Fruit fly (Drosophila melanogaster) whole organism, embryonic: ENCODE measurements around the gene Swip-1.

Experiments
- Antp ChIP-seq: fragments of 200-800 bp; sonication (Bioruptor generic); optimal IDR thresholded peaks from 3 replicates; lab custom pipeline; 2016; ENCODE audit warnings: missing biosample characterization, missing genetic modification characterization
- B-H2 ChIP-seq: fragments of 200-800 bp; sonication (Bioruptor generic); optimal IDR thresholded peaks from 2 replicates; lab custom pipeline; 2018; ENCODE audit warnings: missing biosample characterization, mild to moderate bottlenecking, missing genetic modification characterization
- Bteb2 ChIP-seq: fragments of 200-800 bp; sonication (Bioruptor generic); optimal IDR thresholded peaks from 2 replicates; lab custom pipeline; 2016; ENCODE audit warnings: missing biosample characterization, missing genetic modification characterization
- CG12155 ChIP-seq: fragments of 200-800 bp; sonication (Bioruptor generic); optimal IDR thresholded peaks from 3 replicates; lab custom pipeline; 2016; ENCODE audit warnings: missing biosample characterization, missing genetic modification characterization
- CG14965 ChIP-seq: fragments of 200-800 bp; sonication (Bioruptor generic); optimal IDR thresholded peaks from 2 replicates; lab custom pipeline; 2016; ENCODE audit warnings: missing biosample characterization, missing genetic modification characterization, borderline replicate concordance
- CG17802 ChIP-seq: fragments of 200-800 bp; sonication (Bioruptor generic); optimal IDR thresholded peaks from 2 replicates; lab custom pipeline; 2018; ENCODE audit warnings: missing biosample characterization, mild to moderate bottlenecking, missing genetic modification characterization, moderate library complexity
- CG18599 ChIP-seq: fragments of 200-800 bp; sonication (Bioruptor generic); optimal IDR thresholded peaks from 3 replicates; lab custom pipeline; 2017; ENCODE audit warnings: missing biosample characterization, missing genetic modification characterization, mild to moderate bottlenecking, moderate library complexity, missing genetic modification reagents
- CG18619 ChIP-seq: fragments of 200-800 bp; sonication (Bioruptor generic); optimal IDR thresholded peaks from 3 replicates; lab custom pipeline; 2017; ENCODE audit warnings: missing biosample characterization, mild to moderate bottlenecking, missing genetic modification characterization
- CG2199 ChIP-seq: fragments of 200-800 bp; sonication (Bioruptor generic); IDR thresholded peaks from 3 replicates; pipeline ENCODE4 v1.3.6; 2022; ENCODE audit warnings: missing biosample characterization, missing genetic modification characterization
- CG2712 ChIP-seq: fragments of 200-800 bp; optimal IDR thresholded peaks from 3 replicates; lab custom pipeline; 2019; ENCODE audit warnings: missing biosample characterization, mild to moderate bottlenecking, missing genetic modification characterization, moderate library complexity
- CG32532 ChIP-seq: fragments of 200-800 bp; sonication (Bioruptor generic); IDR thresholded peaks from 2 replicates; pipeline ENCODE4 v1.3.6; 2022; ENCODE audit warnings: missing biosample characterization, missing genetic modification characterization
- CG32767 ChIP-seq: fragments of 200-800 bp; sonication (Bioruptor generic); IDR thresholded peaks from 2 replicates; pipeline ENCODE4 v1.3.6; 2022; ENCODE audit warnings: missing biosample characterization, missing genetic modification characterization
- CG33213 ChIP-seq: fragments of 200-800 bp; sonication (Bioruptor generic); optimal IDR thresholded peaks from 3 replicates; lab custom pipeline; 2016; ENCODE audit warnings: missing biosample characterization, missing genetic modification characterization
- CG3995 ChIP-seq: fragments of 200-800 bp; sonication (Bioruptor generic); optimal IDR thresholded peaks from 3 replicates; lab custom pipeline; 2016; ENCODE audit warnings: missing biosample characterization, missing genetic modification characterization
- CG4617 ChIP-seq: fragments of 200-800 bp; sonication (Bioruptor generic); optimal IDR thresholded peaks from 3 replicates; lab custom pipeline; 2016; ENCODE audit warnings: missing biosample characterization, missing genetic modification characterization, borderline replicate concordance
- CG7745 ChIP-seq: fragments of 200-800 bp; sonication (Bioruptor generic); optimal IDR thresholded peaks from 2 replicates; lab custom pipeline; 2018; ENCODE audit warnings: missing biosample characterization, mild to moderate bottlenecking, missing genetic modification characterization, moderate library complexity
- CG8765 ChIP-seq: fragments of 200-800 bp; sonication (Bioruptor generic); IDR thresholded peaks from 2 replicates; pipeline ENCODE4 v1.3.6; 2022; ENCODE audit warnings: missing biosample characterization, missing genetic modification characterization
- CG8924 ChIP-seq: fragments of 200-800 bp; optimal IDR thresholded peaks from 3 replicates; lab custom pipeline; 2019; ENCODE audit warnings: missing biosample characterization, mild to moderate bottlenecking, missing genetic modification characterization, moderate library complexity
- CG9437 ChIP-seq: fragments of 200-800 bp; sonication (Bioruptor generic); optimal IDR thresholded peaks from 2 replicates; lab custom pipeline; 2018; ENCODE audit warnings: missing biosample characterization, mild to moderate bottlenecking, missing genetic modification characterization
- E2f1 ChIP-seq: fragments of 200-800 bp; sonication (Bioruptor generic); IDR thresholded peaks from 2 replicates; pipeline ENCODE4 v1.3.6; 2022; ENCODE audit warnings: missing biosample characterization, missing genetic modification characterization
- E2f2 ChIP-seq: fragments of 200-800 bp; sonication (Bioruptor generic); IDR thresholded peaks from 2 replicates; pipeline ENCODE4 v1.3.6; 2022; ENCODE audit warnings: missing biosample characterization, missing genetic modification characterization
- ERR ChIP-seq: fragments of 200-800 bp; sonication (Bioruptor generic); optimal IDR thresholded peaks from 2 replicates; lab custom pipeline; 2016; ENCODE audit warnings: missing biosample characterization, missing genetic modification characterization
- Fer3 ChIP-seq: fragments of 200-800 bp; sonication (Bioruptor generic); optimal IDR thresholded peaks from 2 replicates; lab custom pipeline; 2018; ENCODE audit warnings: missing biosample characterization, mild to moderate bottlenecking, missing genetic modification characterization, moderate library complexity
- Hr51 ChIP-seq, 2 experiments: fragments of 200-800 bp; sonication (Bioruptor generic); optimal IDR thresholded peaks; 2 replicates in 1 of 2; 3 replicates in 1 of 2; lab custom pipeline; 2016 to 2018; ENCODE audit warnings: missing biosample characterization in 2 of 2, missing genetic modification characterization in 2 of 2, mild to moderate bottlenecking in 1 of 2, moderate library complexity in 1 of 2
- Lhr ChIP-seq: fragments of 200-800 bp; sonication (Bioruptor generic); optimal IDR thresholded peaks from 3 replicates; lab custom pipeline; 2017; ENCODE audit warnings: mild to moderate bottlenecking, missing biosample characterization, missing genetic modification reagents, missing genetic modification characterization
- Poxn ChIP-seq: fragments of 200-800 bp; sonication (Bioruptor generic); IDR thresholded peaks from 2 replicates; pipeline ENCODE4 v1.3.6; 2022; ENCODE audit warnings: missing biosample characterization, missing genetic modification characterization
- Xbp1 ChIP-seq: fragments of 200-800 bp; sonication (Bioruptor generic); optimal IDR thresholded peaks from 3 replicates; lab custom pipeline; 2016; ENCODE audit warnings: missing biosample characterization, mild to moderate bottlenecking, missing genetic modification characterization
- ab ChIP-seq: fragments of 200-800 bp; sonication (Bioruptor generic); optimal IDR thresholded peaks from 2 replicates; lab custom pipeline; 2016; ENCODE audit warnings: missing biosample characterization, missing genetic modification characterization
- bowl ChIP-seq: fragments of 200-800 bp; sonication (Bioruptor generic); IDR thresholded peaks from 2 replicates; pipeline ENCODE4 v1.3.6; 2022; ENCODE audit warnings: missing biosample characterization, missing genetic modification characterization
- caup ChIP-seq: fragments of 200-800 bp; sonication (Bioruptor generic); optimal IDR thresholded peaks from 3 replicates; lab custom pipeline; 2017; ENCODE audit warnings: missing biosample characterization, mild to moderate bottlenecking, missing genetic modification characterization, moderate library complexity; ENCODE audit not compliant: severe bottlenecking
- croc ChIP-seq: fragments of 200-800 bp; sonication (Bioruptor generic); conservative IDR thresholded peaks from 3 replicates; pipeline ENCODE4 v1.3.6; 2022; ENCODE audit warnings: missing biosample characterization, missing genetic modification characterization
- crp ChIP-seq, 2 experiments: fragments of 200-800 bp; sonication (Bioruptor generic); optimal IDR thresholded peaks; 2 replicates in 1 of 2; 3 replicates in 1 of 2; lab custom pipeline; 2017; ENCODE audit warnings: missing biosample characterization in 2 of 2, missing genetic modification characterization in 2 of 2, mild to moderate bottlenecking in 1 of 2, moderate library complexity in 1 of 2
- dmrt11E ChIP-seq: fragments of 200-800 bp; sonication (Bioruptor generic); optimal IDR thresholded peaks from 3 replicates; lab custom pipeline; 2018; ENCODE audit warnings: missing biosample characterization, mild to moderate bottlenecking, missing genetic modification characterization, moderate library complexity
- dpn ChIP-seq, 2 experiments: fragments of 200-800 bp; sonication (Bioruptor generic); optimal IDR thresholded peaks; 3 replicates each; lab custom pipeline; 2016; ENCODE audit warnings: missing biosample characterization in 2 of 2, missing genetic modification characterization in 2 of 2
- fd102C ChIP-seq: fragments of 200-800 bp; sonication (Bioruptor generic); optimal IDR thresholded peaks from 2 replicates; lab custom pipeline; 2018; ENCODE audit warnings: missing biosample characterization, mild to moderate bottlenecking, missing genetic modification characterization, moderate library complexity
- fd64A ChIP-seq: fragments of 200-800 bp; sonication (Bioruptor generic); optimal IDR thresholded peaks from 3 replicates; lab custom pipeline; 2018; ENCODE audit warnings: missing biosample characterization, mild to moderate bottlenecking, missing genetic modification characterization
- grn ChIP-seq: fragments of 200-800 bp; sonication (Bioruptor generic); optimal IDR thresholded peaks from 3 replicates; lab custom pipeline; 2017; ENCODE audit warnings: missing biosample characterization, missing genetic modification characterization
- klu ChIP-seq: fragments of 200-800 bp; sonication (Bioruptor generic); IDR thresholded peaks from 2 replicates; pipeline ENCODE4 v1.3.6; 2022; ENCODE audit warnings: missing biosample characterization, missing genetic modification characterization
- lbe ChIP-seq: fragments of 200-800 bp; sonication (Bioruptor generic); optimal IDR thresholded peaks from 2 replicates; lab custom pipeline; 2016; ENCODE audit warnings: missing biosample characterization, mild to moderate bottlenecking, missing genetic modification characterization
- maf-S ChIP-seq: fragments of 200-800 bp; sonication (Bioruptor generic); optimal IDR thresholded peaks from 2 replicates; lab custom pipeline; 2016; ENCODE audit warnings: missing biosample characterization, missing genetic modification characterization
- mam ChIP-seq: fragments of 200-800 bp; sonication (Bioruptor generic); optimal IDR thresholded peaks from 3 replicates; lab custom pipeline; 2016; ENCODE audit warnings: missing biosample characterization, missing genetic modification characterization
- oc ChIP-seq: fragments of 200-800 bp; sonication (Bioruptor generic); optimal IDR thresholded peaks from 2 replicates; lab custom pipeline; 2018; ENCODE audit warnings: missing biosample characterization, mild to moderate bottlenecking, missing genetic modification characterization, moderate library complexity
- run ChIP-seq: fragments of 200-800 bp; sonication (Bioruptor generic); optimal IDR thresholded peaks from 3 replicates; lab custom pipeline; 2018; ENCODE audit warnings: missing biosample characterization, mild to moderate bottlenecking, missing genetic modification characterization
- slbo ChIP-seq: fragments of 200-800 bp; sonication (Bioruptor generic); IDR thresholded peaks from 2 replicates; pipeline ENCODE4 v1.3.6; 2022; ENCODE audit warnings: missing biosample characterization, missing genetic modification characterization
- so ChIP-seq: fragments of 200-800 bp; sonication (Bioruptor generic); IDR thresholded peaks from 3 replicates; pipeline ENCODE4 v1.3.6; 2022; ENCODE audit warnings: missing biosample characterization, missing genetic modification characterization
- sob ChIP-seq: fragments of 200-800 bp; sonication (Bioruptor generic); IDR thresholded peaks from 2 replicates; pipeline ENCODE4 v1.3.6; 2022; ENCODE audit warnings: missing biosample characterization, missing genetic modification characterization
- tin ChIP-seq: fragments of 200-800 bp; sonication (Bioruptor generic); optimal IDR thresholded peaks from 3 replicates; lab custom pipeline; 2016; ENCODE audit warnings: missing biosample characterization, missing genetic modification characterization
- wek ChIP-seq: fragments of 200-800 bp; sonication (Bioruptor generic); optimal IDR thresholded peaks from 3 replicates; lab custom pipeline; 2018; ENCODE audit warnings: missing biosample characterization, mild to moderate bottlenecking, missing genetic modification characterization, moderate library complexity

Gene Swip-1

DNA sequence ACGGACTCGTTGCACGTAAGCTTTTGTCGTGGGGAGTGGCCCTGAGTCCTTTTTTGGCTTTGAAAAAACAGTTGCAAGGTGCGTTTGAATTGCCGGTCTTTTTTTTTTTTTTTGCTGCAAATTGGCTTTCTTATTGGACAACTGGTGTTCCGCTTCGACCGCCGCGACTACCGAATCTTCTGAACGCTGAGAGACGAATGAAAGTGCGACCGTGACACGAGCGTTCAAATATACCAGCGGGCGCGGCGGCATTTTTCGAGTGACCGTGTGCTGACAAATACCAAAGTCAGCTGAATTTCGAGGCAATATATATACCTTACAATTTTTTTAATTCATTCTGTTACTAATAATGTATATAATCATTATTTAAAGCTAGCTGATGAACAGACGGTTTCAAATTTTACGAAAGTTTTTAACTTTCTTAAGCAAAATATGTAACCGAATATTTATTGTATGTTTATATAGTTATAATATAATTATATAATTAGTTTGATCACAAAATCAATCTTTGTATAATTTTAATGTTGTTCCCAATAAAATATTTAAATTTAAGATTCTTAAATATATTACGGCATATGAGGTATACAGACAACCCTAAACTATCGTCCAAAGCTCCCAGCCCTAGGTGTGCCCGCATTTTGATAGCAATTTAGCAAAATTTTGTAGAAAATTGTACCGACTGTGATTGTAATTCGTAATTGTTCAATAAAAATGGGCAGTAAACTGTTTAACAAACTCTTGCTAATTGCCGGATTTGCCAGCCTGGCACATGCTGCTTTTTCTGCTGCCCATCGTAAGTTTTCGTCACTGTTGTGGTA, at the start of gene Swip-1, which contains the start of gene EMC5 (continued):
- TF ChIP-seq grn (GFP tag; lab: Kevin White, UChicago) (no peak), Hr51 (GFP tag; optimal IDR thresholded peaks at IDR 0.05; lab: Kevin White, UChicago) (peak in 1 of 2 experiments; percentile 64), CG8924 (peak; percentile 79), CG3995 (peak; percentile 6), oc (no peak), CG4617 (GFP tag; lab: Kevin White, UChicago) (peak; percentile 52), dpn (GFP tag; optimal IDR thresholded peaks at IDR 0.05; lab: Kevin White, UChicago) (peak in 1 of 2 experiments; percentile 53), maf-S (GFP tag; lab: Kevin White, UChicago) (no peak), mam (GFP tag; lab: Kevin White, UChicago) (peak; percentile 35), tin (GFP tag; lab: Kevin White, UChicago) (peak; percentile 56), caup (GFP tag; lab: Kevin White, UChicago) (peak; percentile 27), E2f1 (GFP tag; lab: Robert Waterston, UW) (peak; percentile 29; the same call in 1 of the 2 replicates), CG32532 (peak; percentile 67; the same call in 1 of the 2 replicates), CG18619 (peak; percentile 52), run (peak; percentile 31), Antp (GFP tag; lab: Kevin White, UChicago) (no peak), lbe (no peak), Fer3 (tag; lab: Kevin White, UChicago) (peak; percentile 44), B-H2 (GFP tag; lab: Kevin White, UChicago) (peak; percentile 66), CG2199 (no peak), dmrt11E (peak; percentile 68), CG14965 (GFP tag; lab: Kevin White, UChicago) (no peak), CG18599 (GFP tag; lab: Kevin White, UChicago) (peak; percentile 47), CG17802 (tag; lab: Kevin White, UChicago) (no peak), Xbp1 (GFP tag; lab: Kevin White, UChicago) (peak; percentile 73), CG7745 (tag; lab: Kevin White, UChicago) (no peak), CG32767 (GFP tag; lab: Robert Waterston, UW) (0 out of 2 replicates have a peak, but pooled peaks have one; percentile 13), bowl (GFP tag; lab: Robert Waterston, UW) (no peak), so (GFP tag; lab: Robert Waterston, UW) (peak; percentile 10; the same call in 1 of the 3 replicates), Poxn (GFP tag; lab: Robert Waterston, UW) (0 out of 2 replicates have a peak, but pooled peaks have one; percentile 10), CG33213 (GFP tag; lab: Kevin White, UChicago) (no peak), ab (GFP tag; lab: Kevin White, UChicago) (no peak), ERR (no peak), E2f2 (GFP tag; lab: Robert Waterston, UW) (peak; percentile 69), croc (GFP tag; lab: Robert Waterston, UW) (0 out of 3 replicates have a peak, but pooled peaks have one; percentile 19), CG9437 (GFP tag; lab: Kevin White, UChicago) (peak; percentile 58), CG12155 (GFP tag; lab: Kevin White, UChicago) (peak; percentile 38), slbo (peak; percentile 85), wek (GFP tag; lab: Kevin White, UChicago) (no peak), Lhr (peak; percentile 1), crp (GFP tag; optimal IDR thresholded peaks at IDR 0.05; lab: Kevin White, UChicago) (peak in 1 of 2 experiments; percentile 62), CG8765 (GFP tag; lab: Robert Waterston, UW) (no peak), Bteb2 (GFP tag; lab: Kevin White, UChicago) (no peak), CG2712 (tag; lab: Kevin White, UChicago) (peak; percentile 80), fd64A (GFP tag; lab: Kevin White, UChicago) (no peak), sob (peak; percentile 71), klu (GFP tag; lab: Robert Waterston, UW) (peak; percentile 49; the same call in 1 of the 2 replicates), fd102C (no peak)
